Worm (Caenorhabditis elegans) whole organism, L2 larva: ENCODE results near the gene C05D11.1.
A peak's percentile ranks its signal among the peaks of the same experiment; 100 is the strongest.

Experiments used
- C34F6.9 ChIP-seq: fragments of 150-350 bp; optimal IDR thresholded peaks from 2 replicates; lab custom pipeline; 2014; ENCODE audit warnings: missing biosample characterization, missing genetic modification characterization
- F13H6.1 ChIP-seq: sonication (generic microtip); optimal IDR thresholded peaks from 2 replicates; lab custom pipeline; 2016; ENCODE audit warnings: missing genetic modification characterization, missing compliant biosample characterization
- R02D3.7 ChIP-seq: fragments of 150-350 bp; optimal IDR thresholded peaks from 2 replicates; lab custom pipeline; 2014; ENCODE audit warnings: missing biosample characterization, missing genetic modification characterization
- Y55F3AM.14 ChIP-seq: fragments of 200-800 bp; sonication (Bioruptor generic); optimal IDR thresholded peaks from 2 replicates; lab custom pipeline; 2018; ENCODE audit warnings: mild to moderate bottlenecking, missing genetic modification characterization, missing compliant biosample characterization
- ZK546.5 ChIP-seq: sonication (generic microtip); optimal IDR thresholded peaks from 2 replicates; lab custom pipeline; 2017; ENCODE audit warnings: missing biosample characterization, missing genetic modification characterization
- alr-1 ChIP-seq: fragments of 150-350 bp; optimal IDR thresholded peaks from 2 replicates; lab custom pipeline; 2014; ENCODE audit warnings: missing biosample characterization, missing genetic modification characterization
- aly-2 ChIP-seq: fragments of 150-350 bp; optimal IDR thresholded peaks from 2 replicates; lab custom pipeline; 2014; ENCODE audit warnings: missing biosample characterization, missing genetic modification characterization
- ama-1 ChIP-seq: fragments of 150-350 bp; optimal IDR thresholded peaks from 2 replicates; lab custom pipeline; 2018; ENCODE audit warnings: inconsistent platforms
- blmp-1 ChIP-seq: sonication (generic microtip); optimal IDR thresholded peaks from 2 replicates; lab custom pipeline; 2017; ENCODE audit warnings: missing genetic modification characterization, mild to moderate bottlenecking, missing compliant biosample characterization, antibody characterized with exemption, moderate library complexity; ENCODE audit not compliant: insufficient read depth
- ceh-16 ChIP-seq: fragments of 150-350 bp; optimal IDR thresholded peaks from 2 replicates; lab custom pipeline; 2014; ENCODE audit warnings: missing biosample characterization, missing genetic modification characterization
- ceh-82 ChIP-seq: fragments of 150-350 bp; optimal IDR thresholded peaks from 2 replicates; lab custom pipeline; 2014; ENCODE audit warnings: missing biosample characterization, missing genetic modification characterization
- crh-2 ChIP-seq: sonication (generic microtip); optimal IDR thresholded peaks from 2 replicates; lab custom pipeline; 2017; ENCODE audit warnings: missing biosample characterization, missing genetic modification characterization
- dmd-4 ChIP-seq: sonication (generic microtip); optimal IDR thresholded peaks from 2 replicates; lab custom pipeline; 2017; ENCODE audit warnings: missing biosample characterization, missing genetic modification characterization
- egl-27 ChIP-seq: sonication (generic microtip); optimal IDR thresholded peaks from 3 replicates; lab custom pipeline; 2017; ENCODE audit warnings: missing biosample characterization, missing genetic modification reagents, missing genetic modification characterization
- elt-1 ChIP-seq: fragments of 150-350 bp; optimal IDR thresholded peaks from 2 replicates; lab custom pipeline; 2014; ENCODE audit warnings: missing biosample characterization, missing genetic modification characterization
- elt-3 ChIP-seq: sonication (generic microtip); optimal IDR thresholded peaks from 2 replicates; lab custom pipeline; 2017; ENCODE audit warnings: missing biosample characterization, missing genetic modification characterization
- fos-1 ChIP-seq: fragments of 150-350 bp; optimal IDR thresholded peaks from 2 replicates; lab custom pipeline; 2014; ENCODE audit warnings: missing biosample characterization, missing genetic modification characterization
- gmeb-1 ChIP-seq: fragments of 150-350 bp; optimal IDR thresholded peaks from 2 replicates; lab custom pipeline; 2014; ENCODE audit warnings: missing biosample characterization, missing genetic modification characterization
- lin-11 ChIP-seq: fragments of 150-350 bp; sonication (generic microtip); optimal IDR thresholded peaks from 2 replicates; lab custom pipeline; 2014; ENCODE audit warnings: missing biosample characterization, missing genetic modification characterization, inconsistent platforms, mixed read lengths
- lin-13 ChIP-seq: fragments of 150-350 bp; optimal IDR thresholded peaks from 2 replicates; lab custom pipeline; 2014; ENCODE audit warnings: missing biosample characterization, missing genetic modification reagents, missing genetic modification characterization
- lin-39 ChIP-seq: fragments of 150-350 bp; optimal IDR thresholded peaks from 2 replicates; lab custom pipeline; 2014; ENCODE audit warnings: missing biosample characterization, missing genetic modification reagents, missing genetic modification characterization
- lsy-2 ChIP-seq, 2 experiments: fragments of 150-350 bp in 1 of 2; sonication (generic microtip) in 1 of 2; optimal IDR thresholded peaks; 2 replicates each; lab custom pipeline; 2014 to 2017; ENCODE audit warnings: missing biosample characterization in 2 of 2, missing genetic modification characterization in 2 of 2
- mab-5 ChIP-seq: fragments of 150-350 bp; optimal IDR thresholded peaks from 2 replicates; lab custom pipeline; 2014; ENCODE audit warnings: missing biosample characterization, missing genetic modification characterization
- mbf-1 ChIP-seq: sonication (generic microtip); optimal IDR thresholded peaks from 2 replicates; lab custom pipeline; 2017; ENCODE audit warnings: missing biosample characterization, missing genetic modification characterization
- mdl-1 ChIP-seq, 2 experiments: fragments of 150-350 bp in 1 of 2; sonication (generic microtip) in 1 of 2; optimal IDR thresholded peaks; 2 replicates each; lab custom pipeline; 2017; ENCODE audit warnings: missing biosample characterization in 2 of 2, missing genetic modification characterization in 2 of 2
- nhr-10 ChIP-seq: sonication (generic microtip); optimal IDR thresholded peaks from 2 replicates; lab custom pipeline; 2017; ENCODE audit warnings: missing biosample characterization, missing genetic modification characterization
- nhr-11 ChIP-seq: fragments of 150-350 bp; optimal IDR thresholded peaks from 2 replicates; lab custom pipeline; 2014; ENCODE audit warnings: missing biosample characterization, missing genetic modification characterization
- nhr-12 ChIP-seq: fragments of 150-350 bp; optimal IDR thresholded peaks from 2 replicates; lab custom pipeline; 2014; ENCODE audit warnings: missing biosample characterization, missing genetic modification characterization
- nhr-129 ChIP-seq: fragments of 150-350 bp; optimal IDR thresholded peaks from 2 replicates; lab custom pipeline; 2014; ENCODE audit warnings: missing biosample characterization, missing genetic modification characterization
- nhr-21 ChIP-seq: fragments of 150-350 bp; optimal IDR thresholded peaks from 2 replicates; lab custom pipeline; 2014; ENCODE audit warnings: missing biosample characterization, missing genetic modification characterization
- nhr-23 ChIP-seq: fragments of 150-350 bp; optimal IDR thresholded peaks from 2 replicates; lab custom pipeline; 2014; ENCODE audit warnings: missing biosample characterization, missing genetic modification reagents, missing genetic modification characterization
- nhr-237 ChIP-seq: fragments of 150-350 bp; optimal IDR thresholded peaks from 2 replicates; lab custom pipeline; 2014; ENCODE audit warnings: missing biosample characterization, missing genetic modification characterization
- nhr-25 ChIP-seq: fragments of 150-350 bp; sonication (generic microtip); optimal IDR thresholded peaks from 3 replicates; lab custom pipeline; 2014; ENCODE audit warnings: missing biosample characterization, missing genetic modification characterization
- nhr-6 ChIP-seq: fragments of 150-350 bp; optimal IDR thresholded peaks from 2 replicates; lab custom pipeline; 2014; ENCODE audit warnings: missing biosample characterization, missing genetic modification characterization
- nhr-77 ChIP-seq: fragments of 150-350 bp; optimal IDR thresholded peaks from 2 replicates; lab custom pipeline; 2014; ENCODE audit warnings: missing biosample characterization, missing genetic modification characterization
- peb-1 ChIP-seq: fragments of 150-350 bp; optimal IDR thresholded peaks from 2 replicates; lab custom pipeline; 2014; ENCODE audit warnings: missing biosample characterization, missing genetic modification characterization
- sem-4 ChIP-seq: fragments of 150-350 bp; optimal IDR thresholded peaks from 2 replicates; lab custom pipeline; 2014; ENCODE audit warnings: missing biosample characterization, missing genetic modification reagents, missing genetic modification characterization
- skn-1 ChIP-seq: sonication (generic microtip); optimal IDR thresholded peaks from 2 replicates; lab custom pipeline; 2017; ENCODE audit warnings: missing biosample characterization, missing genetic modification characterization
- sma-3 ChIP-seq: sonication (generic microtip); optimal IDR thresholded peaks from 2 replicates; lab custom pipeline; 2016; ENCODE audit warnings: missing genetic modification reagents, missing genetic modification characterization, missing compliant biosample characterization
- sma-9 ChIP-seq, 2 experiments: fragments of 150-350 bp in 1 of 2; sonication (generic microtip) in 1 of 2; optimal IDR thresholded peaks; 2 replicates each; lab custom pipeline; 2014 to 2016; ENCODE audit warnings: missing genetic modification characterization in 2 of 2, mild to moderate bottlenecking in 1 of 2, missing biosample characterization in 1 of 2, missing compliant biosample characterization in 1 of 2, missing genetic modification reagents in 1 of 2, moderate library complexity in 1 of 2
- snpc-4 ChIP-seq: fragments of 150-350 bp; optimal IDR thresholded peaks from 2 replicates; lab custom pipeline; 2014; ENCODE audit warnings: missing biosample characterization, missing genetic modification characterization
- unc-39 ChIP-seq: fragments of 150-350 bp; optimal IDR thresholded peaks from 2 replicates; lab custom pipeline; 2014; ENCODE audit warnings: missing biosample characterization, missing genetic modification characterization
- unc-55 ChIP-seq: fragments of 150-350 bp; sonication (generic microtip); optimal IDR thresholded peaks from 3 replicates; lab custom pipeline; 2014; ENCODE audit warnings: missing biosample characterization, missing genetic modification reagents, missing genetic modification characterization
- unc-62 ChIP-seq: fragments of 150-350 bp; optimal IDR thresholded peaks from 2 replicates; lab custom pipeline; 2014; ENCODE audit warnings: missing biosample characterization, missing genetic modification reagents, missing genetic modification characterization
- zag-1 ChIP-seq: fragments of 150-350 bp; optimal IDR thresholded peaks from 2 replicates; lab custom pipeline; 2014; ENCODE audit warnings: missing biosample characterization, missing genetic modification characterization
- ztf-1 ChIP-seq: fragments of 200-800 bp; sonication (Bioruptor generic); conservative IDR thresholded peaks from 2 replicates; pipeline ENCODE4 v1.3.6; 2022; ENCODE audit warnings: missing genetic modification characterization, missing compliant biosample characterization
- ztf-11 ChIP-seq: sonication (generic microtip); optimal IDR thresholded peaks from 2 replicates; lab custom pipeline; 2017; ENCODE audit warnings: missing biosample characterization, missing genetic modification characterization
- ztf-4 ChIP-seq: fragments of 150-350 bp; optimal IDR thresholded peaks from 2 replicates; lab custom pipeline; 2014; ENCODE audit warnings: missing biosample characterization, missing genetic modification characterization

C05D11.1 gene

ce11 chrIII:6411430-6411829 is 25.0 kb upstream of the C05D11.1 start:
- TF ChIP-seq fos-1 (tag; lab: Kevin White, UChicago) (peak; percentile 3), sma-9 (GFP tag; optimal IDR thresholded peaks at IDR 0.05; lab: Kevin White, UChicago) (peak; percentile 20), sma-9 (tag; optimal IDR thresholded peaks at IDR 0.05; lab: Kevin White, UChicago) (no peak), lsy-2 (tag; optimal IDR thresholded peaks at IDR 0.05; lab: Kevin White, UChicago) (no peak), unc-55 (GFP tag; lab: Kevin White, UChicago) (no peak), crh-2 (peak; percentile 39)
- TF ChIP-seq, all 48 proteins: peak for 3

ce11 chrIII:6411914-6412313 is 24.5 kb upstream of the C05D11.1 start, which contains the start of gene C05D11.5:
TSS of gene C05D11.5 (minus strand) at chrIII:6412014.
- TF ChIP-seq crh-2, result no peak
- no peak for TF ChIP-seq mab-5 (tag; lab: Kevin White, UChicago)
- no peak for TF ChIP-seq unc-39

- no peak for TF ChIP-seq F13H6.1 (tag; lab: Kevin White, UChicago)
- no peak for TF ChIP-seq lin-11 (tag; lab: Kevin White, UChicago)
- TF ChIP-seq snpc-4 (tag; lab: Kevin White, UChicago), result no peak
- no peak for TF ChIP-seq mab-5 (tag; lab: Kevin White, UChicago)
- peak; percentile 36 for TF ChIP-seq crh-2
- TF ChIP-seq nhr-10 (tag; lab: Kevin White, UChicago), result no peak
- TF ChIP-seq nhr-11 (tag; lab: Kevin White, UChicago), result no peak
- no peak for TF ChIP-seq unc-62
- peak; percentile 42 for TF ChIP-seq lin-13 (GFP tag; lab: Kevin White, UChicago)
- no peak for TF ChIP-seq ZK546.5 (tag; lab: Kevin White, UChicago)
- TF ChIP-seq ceh-82 (tag; lab: Kevin White, UChicago), result no peak
- no peak for TF ChIP-seq elt-1 (tag; lab: Kevin White, UChicago)
- no peak for TF ChIP-seq R02D3.7 (tag; lab: Kevin White, UChicago)
- no peak for TF ChIP-seq nhr-237 (tag; lab: Kevin White, UChicago)
- TF ChIP-seq nhr-129, result no peak
- TF ChIP-seq skn-1 (tag; lab: Kevin White, UChicago), result no peak
- TF ChIP-seq Y55F3AM.14 (GFP tag; lab: Kevin White, UChicago), result peak; percentile 35
- peak in 1 of 2 experiments; percentile 9 for TF ChIP-seq lsy-2 (tag; optimal IDR thresholded peaks at IDR 0.05; lab: Kevin White, UChicago)
- TF ChIP-seq unc-55 (GFP tag; lab: Kevin White, UChicago), result peak; percentile 7
- no peak for TF ChIP-seq mdl-1 (tag; optimal IDR thresholded peaks at IDR 0.05; lab: Kevin White, UChicago)
- no peak for TF ChIP-seq zag-1
- no peak for TF ChIP-seq egl-27
- TF ChIP-seq ama-1, result peak; percentile 69
- TF ChIP-seq sem-4 (tag; lab: Kevin White, UChicago), result no peak
- TF ChIP-seq aly-2 (tag; lab: Kevin White, UChicago), result no peak
- TF ChIP-seq ztf-11, result no peak
- TF ChIP-seq elt-3, result no peak
- TF ChIP-seq gmeb-1 (tag; lab: Kevin White, UChicago), result no peak
- no peak for TF ChIP-seq nhr-23 (tag; lab: Kevin White, UChicago)
- TF ChIP-seq nhr-6 (tag; lab: Kevin White, UChicago), result peak; percentile 14
- TF ChIP-seq sma-3, result peak; percentile 46
- TF ChIP-seq ztf-1 (GFP tag; lab: Robert Waterston, UW), result no peak
- no peak for TF ChIP-seq unc-39
- TF ChIP-seq ceh-16 (tag; lab: Kevin White, UChicago), result no peak
- no peak for TF ChIP-seq fos-1 (tag; lab: Kevin White, UChicago)
- no peak for TF ChIP-seq lin-39 (tag; lab: Kevin White, UChicago)
- TF ChIP-seq nhr-77 (tag; lab: Kevin White, UChicago), result no peak
- TF ChIP-seq nhr-12, result no peak
- TF ChIP-seq sma-9 (GFP tag; optimal IDR thresholded peaks at IDR 0.05; lab: Kevin White, UChicago), result no peak
- no peak for TF ChIP-seq sma-9 (tag; optimal IDR thresholded peaks at IDR 0.05; lab: Kevin White, UChicago)
- no peak for TF ChIP-seq dmd-4
- TF ChIP-seq mbf-1 (tag; lab: Kevin White, UChicago), result no peak
- peak; percentile 3 for TF ChIP-seq blmp-1 (tag; lab: Kevin White, UChicago)
- TF ChIP-seq alr-1 (tag; lab: Kevin White, UChicago), result no peak
- peak; percentile 69 for TF ChIP-seq ztf-4
- TF ChIP-seq C34F6.9, result no peak
- TF ChIP-seq peb-1 (tag; lab: Kevin White, UChicago), result no peak
- TF ChIP-seq nhr-25 (tag; lab: Kevin White, UChicago), result peak; percentile 27
- peak; percentile 17 for TF ChIP-seq nhr-21
These were observed 21.0 kb upstream of the C05D11.1 start, which contains the start of gene nas-4 for ce11 chrIII:6415306-6415973. TSS of gene nas-4 (minus strand) at chrIII:6415656.
